Worm (Caenorhabditis elegans) whole organism, late embryonic: ENCODE measurements around the gene T19B10.2.

ENCODE experiments used
- C08G9.2 ChIP-seq: sonication (generic microtip); optimal IDR thresholded peaks from 2 replicates; lab custom pipeline; 2016; ENCODE audit warnings: mild to moderate bottlenecking, missing genetic modification characterization, moderate library complexity, missing compliant biosample characterization
- ceh-14 ChIP-seq: sonication (generic microtip); optimal IDR thresholded peaks from 2 replicates; lab custom pipeline; 2016; ENCODE audit warnings: missing genotype, missing genetic modification characterization, missing compliant biosample characterization
- ceh-18 ChIP-seq: sonication (generic microtip); optimal IDR thresholded peaks from 2 replicates; lab custom pipeline; 2016; ENCODE audit warnings: missing genetic modification characterization, missing compliant biosample characterization
- ceh-2 ChIP-seq: sonication (generic microtip); optimal IDR thresholded peaks from 2 replicates; lab custom pipeline; 2016; ENCODE audit warnings: missing genotype, missing genetic modification characterization, missing compliant biosample characterization
- ceh-24 ChIP-seq: sonication (generic microtip); optimal IDR thresholded peaks from 2 replicates; lab custom pipeline; 2016; ENCODE audit warnings: mild to moderate bottlenecking, missing genetic modification characterization, missing compliant biosample characterization
- ceh-31 ChIP-seq: sonication (generic microtip); optimal IDR thresholded peaks from 2 replicates; lab custom pipeline; 2016; ENCODE audit warnings: missing genetic modification characterization, missing compliant biosample characterization
- ceh-34 ChIP-seq: sonication (generic microtip); optimal IDR thresholded peaks from 2 replicates; lab custom pipeline; 2016; ENCODE audit warnings: mild to moderate bottlenecking, missing genetic modification characterization, missing compliant biosample characterization
- ceh-45 ChIP-seq: fragments of 200-800 bp; sonication (Bioruptor generic); IDR thresholded peaks from 2 replicates; pipeline ENCODE4 v1.3.6; 2022; ENCODE audit warnings: missing genetic modification reagents, missing genetic modification characterization, missing compliant biosample characterization
- ceh-48 ChIP-seq: sonication (generic microtip); optimal IDR thresholded peaks from 2 replicates; lab custom pipeline; 2016; ENCODE audit warnings: missing genetic modification characterization, inconsistent platforms, missing compliant biosample characterization
- che-1 ChIP-seq: sonication (generic microtip); optimal IDR thresholded peaks from 2 replicates; lab custom pipeline; 2016; ENCODE audit warnings: mild to moderate bottlenecking, missing genetic modification characterization, missing compliant biosample characterization
- elt-2 ChIP-seq: sonication (generic microtip); optimal IDR thresholded peaks from 2 replicates; lab custom pipeline; 2016; ENCODE audit warnings: missing genetic modification reagents, missing genetic modification characterization, missing compliant biosample characterization
- elt-4 ChIP-seq: sonication (generic microtip); optimal IDR thresholded peaks from 2 replicates; lab custom pipeline; 2016; ENCODE audit warnings: missing genetic modification characterization, missing compliant biosample characterization
- ets-4 ChIP-seq: sonication (generic microtip); optimal IDR thresholded peaks from 2 replicates; lab custom pipeline; 2016; ENCODE audit warnings: missing genetic modification characterization, missing compliant biosample characterization
- fkh-10 ChIP-seq: fragments of 150-350 bp; optimal IDR thresholded peaks from 2 replicates; lab custom pipeline; 2014; ENCODE audit warnings: missing biosample characterization, missing genetic modification reagents, missing genetic modification characterization
- fkh-6 ChIP-seq: sonication (generic microtip); optimal IDR thresholded peaks from 2 replicates; lab custom pipeline; 2016; ENCODE audit warnings: missing genetic modification characterization, missing compliant biosample characterization
- gmeb-2 ChIP-seq: sonication (generic microtip); optimal IDR thresholded peaks from 2 replicates; lab custom pipeline; 2016; ENCODE audit warnings: missing genetic modification characterization, inconsistent platforms, missing compliant biosample characterization
- hlh-13 ChIP-seq: fragments of 200-800 bp; sonication (Bioruptor generic); optimal IDR thresholded peaks from 2 replicates; lab custom pipeline; 2018; ENCODE audit warnings: mild to moderate bottlenecking, missing genetic modification characterization, missing compliant biosample characterization
- hlh-6 ChIP-seq: sonication (generic microtip); optimal IDR thresholded peaks from 2 replicates; lab custom pipeline; 2016; ENCODE audit warnings: missing genotype, missing genetic modification characterization, missing compliant biosample characterization
- hlh-8 ChIP-seq: sonication (generic microtip); optimal IDR thresholded peaks from 2 replicates; lab custom pipeline; 2016; ENCODE audit warnings: missing genotype, missing genetic modification characterization, missing compliant biosample characterization
- lim-6 ChIP-seq: sonication (generic microtip); optimal IDR thresholded peaks from 2 replicates; lab custom pipeline; 2016; ENCODE audit warnings: missing genetic modification characterization, missing compliant biosample characterization
- madf-2 ChIP-seq: sonication (generic microtip); optimal IDR thresholded peaks from 2 replicates; lab custom pipeline; 2017; ENCODE audit warnings: missing genetic modification characterization, missing compliant biosample characterization
- mec-3 ChIP-seq: sonication (generic microtip); optimal IDR thresholded peaks from 2 replicates; lab custom pipeline; 2016; ENCODE audit warnings: borderline replicate concordance, missing genetic modification characterization, missing compliant biosample characterization
- nfya-1 ChIP-seq: sonication (generic microtip); optimal IDR thresholded peaks from 2 replicates; lab custom pipeline; 2017; ENCODE audit warnings: missing genetic modification characterization, mild to moderate bottlenecking, missing compliant biosample characterization, antibody characterized with exemption, moderate library complexity
- nhr-232 ChIP-seq: sonication (generic microtip); optimal IDR thresholded peaks from 2 replicates; lab custom pipeline; 2016; ENCODE audit warnings: missing genetic modification characterization, missing compliant biosample characterization
- odd-2 ChIP-seq: sonication (generic microtip); optimal IDR thresholded peaks from 2 replicates; lab custom pipeline; 2017; ENCODE audit warnings: antibody characterized with exemption, mild to moderate bottlenecking, missing genetic modification characterization, missing compliant biosample characterization
- pag-3 ChIP-seq: sonication (generic microtip); optimal IDR thresholded peaks from 2 replicates; lab custom pipeline; 2016; ENCODE audit warnings: missing compliant biosample characterization, missing genetic modification characterization, borderline replicate concordance
- pat-9 ChIP-seq: fragments of 200-800 bp; sonication (Bioruptor generic); optimal IDR thresholded peaks from 2 replicates; lab custom pipeline; 2018; ENCODE audit warnings: mild to moderate bottlenecking, missing genetic modification characterization, moderate library complexity, missing compliant biosample characterization
- pax-1 ChIP-seq: fragments of 150-350 bp; optimal IDR thresholded peaks from 2 replicates; lab custom pipeline; 2014; ENCODE audit warnings: missing biosample characterization, missing genetic modification characterization
- pros-1 ChIP-seq: fragments of 150-350 bp; optimal IDR thresholded peaks from 2 replicates; lab custom pipeline; 2014; ENCODE audit warnings: missing biosample characterization, missing genetic modification reagents, missing genetic modification characterization
- ref-2 ChIP-seq: sonication (generic microtip); optimal IDR thresholded peaks from 2 replicates; lab custom pipeline; 2016; ENCODE audit warnings: missing genetic modification characterization, missing compliant biosample characterization
- rnt-1 ChIP-seq: sonication (generic microtip); optimal IDR thresholded peaks from 2 replicates; lab custom pipeline; 2016; ENCODE audit warnings: missing genetic modification characterization, missing compliant biosample characterization
- sdc-2 ChIP-seq: sonication (generic microtip); optimal IDR thresholded peaks from 2 replicates; lab custom pipeline; 2016; ENCODE audit warnings: missing genotype, missing genetic modification characterization, missing compliant biosample characterization
- sox-2 ChIP-seq: fragments of 200-800 bp; sonication (Bioruptor generic); IDR thresholded peaks from 2 replicates; pipeline ENCODE4 v1.3.6; 2022; ENCODE audit warnings: missing genetic modification reagents, missing genetic modification characterization, missing compliant biosample characterization
- sox-4 ChIP-seq: sonication (generic microtip); optimal IDR thresholded peaks from 2 replicates; lab custom pipeline; 2017; ENCODE audit warnings: mild to moderate bottlenecking, missing genetic modification characterization, inconsistent platforms, missing compliant biosample characterization
- syd-9 ChIP-seq: sonication (generic microtip); optimal IDR thresholded peaks from 2 replicates; lab custom pipeline; 2016; ENCODE audit warnings: mild to moderate bottlenecking, missing genetic modification characterization, moderate library complexity, missing compliant biosample characterization
- ttx-3 ChIP-seq: sonication (generic microtip); optimal IDR thresholded peaks from 2 replicates; lab custom pipeline; 2016; ENCODE audit warnings: missing genetic modification reagents, missing genetic modification characterization, missing compliant biosample characterization
- unc-3 ChIP-seq, 2 experiments: fragments of 200-800 bp in 1 of 2; sonication (Bioruptor generic) in 1 of 2; sonication (generic microtip) in 1 of 2; conservative IDR thresholded peaks in 1 of 2; optimal IDR thresholded peaks in 1 of 2; 2 replicates each; pipeline versions ENCODE4 v1.3.6 to Lab custom; 2016 to 2022; ENCODE audit warnings: missing compliant biosample characterization in 2 of 2, missing genetic modification characterization in 2 of 2, missing genetic modification reagents in 1 of 2
- unc-42 ChIP-seq: sonication (generic microtip); optimal IDR thresholded peaks from 2 replicates; lab custom pipeline; 2016; ENCODE audit warnings: missing genotype, missing genetic modification characterization, missing compliant biosample characterization
- unc-86 ChIP-seq: sonication (generic microtip); optimal IDR thresholded peaks from 2 replicates; lab custom pipeline; 2016; ENCODE audit warnings: missing genetic modification characterization, missing compliant biosample characterization
- zip-5 ChIP-seq: sonication (generic microtip); optimal IDR thresholded peaks from 2 replicates; lab custom pipeline; 2016; ENCODE audit warnings: missing genetic modification characterization, missing compliant biosample characterization
- ztf-16 ChIP-seq: sonication (generic microtip); optimal IDR thresholded peaks from 2 replicates; lab custom pipeline; 2017; ENCODE audit warnings: missing genetic modification characterization, missing compliant biosample characterization

The T19B10.2 gene

DNA sequence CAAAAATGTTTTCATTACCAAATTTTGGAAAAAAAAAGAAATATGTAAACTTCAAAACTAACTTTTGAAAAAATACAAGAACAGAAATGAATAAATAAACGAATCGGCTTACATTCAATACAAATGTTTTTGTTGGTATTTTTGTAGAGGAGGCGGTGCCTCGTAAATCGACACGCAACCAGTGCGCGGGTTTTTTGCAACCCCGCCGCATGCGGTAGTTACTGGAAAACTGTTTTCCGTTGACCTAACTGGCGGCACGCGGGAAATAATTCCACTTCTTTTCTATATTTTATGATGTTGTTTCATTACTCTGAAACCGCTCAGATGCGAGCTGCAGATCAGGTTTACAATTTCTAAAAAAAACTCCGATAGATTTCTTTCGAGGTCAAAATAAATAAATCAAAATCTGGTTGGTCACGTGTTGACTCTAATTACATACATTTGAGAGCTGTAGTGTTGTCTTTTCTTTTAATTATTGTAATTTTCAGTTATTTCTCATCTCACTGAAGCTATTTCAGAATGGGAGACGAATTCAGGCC is 18.2 kb downstream of the T19B10.2 start, which contains the start of the genes dvc-1 and ima-1 (continued):
- TF ChIP-seq pat-9 (tag; lab: Kevin White, UChicago) (peak; percentile 71), ceh-45 (GFP tag; lab: Robert Waterston, UW) (0 out of 2 replicates have a peak, but pooled peaks have one; percentile 51), nhr-232 (tag; lab: Kevin White, UChicago) (peak; percentile 66), zip-5 (tag; lab: Kevin White, UChicago) (peak; percentile 68), ceh-34 (tag; lab: Kevin White, UChicago) (peak; percentile 87), lim-6 (tag; lab: Kevin White, UChicago) (peak; percentile 42), ref-2 (tag; lab: Kevin White, UChicago) (peak; percentile 65), C08G9.2 (tag; lab: Kevin White, UChicago) (peak; percentile 69), ceh-2 (tag; lab: Kevin White, UChicago) (peak; percentile 79), mec-3 (tag; lab: Kevin White, UChicago) (no peak), madf-2 (tag; lab: Kevin White, UChicago) (peak; percentile 38), unc-42 (tag; lab: Kevin White, UChicago) (peak; percentile 28), che-1 (tag; lab: Kevin White, UChicago) (peak; percentile 59), fkh-10 (no peak), gmeb-2 (peak; percentile 63), ztf-16 (tag; lab: Kevin White, UChicago) (peak; percentile 82), ceh-24 (tag; lab: Kevin White, UChicago) (peak; percentile 26), ceh-18 (peak; percentile 24), sox-4 (tag; lab: Kevin White, UChicago) (peak; percentile 65), ceh-48 (tag; lab: Kevin White, UChicago) (peak; percentile 27), nfya-1 (tag; lab: Kevin White, UChicago) (peak; percentile 75), fkh-6 (peak; percentile 79), hlh-6 (peak; percentile 81), pax-1 (tag; lab: Kevin White, UChicago) (peak; percentile 25), sox-2 (GFP tag; lab: Robert Waterston, UW) (peak; percentile 46), pros-1 (no peak), syd-9 (tag; lab: Kevin White, UChicago) (peak; percentile 74), unc-3 (GFP tag; conservative IDR thresholded peaks at IDR 0.05; lab: Robert Waterston, UW) (peak; percentile 55; the same call in 1 of the 2 replicates), unc-3 (tag; optimal IDR thresholded peaks at IDR 0.05; lab: Kevin White, UChicago) (peak; percentile 68), ets-4 (tag; lab: Kevin White, UChicago) (peak; percentile 23), elt-2 (peak; percentile 90), elt-4 (tag; lab: Kevin White, UChicago) (no peak), hlh-8 (tag; lab: Kevin White, UChicago) (peak; percentile 48), odd-2 (tag; lab: Kevin White, UChicago) (peak; percentile 70), sdc-2 (tag; lab: Kevin White, UChicago) (peak; percentile 53)
- TF ChIP-seq, all 69 proteins: peak for 53

DNA sequence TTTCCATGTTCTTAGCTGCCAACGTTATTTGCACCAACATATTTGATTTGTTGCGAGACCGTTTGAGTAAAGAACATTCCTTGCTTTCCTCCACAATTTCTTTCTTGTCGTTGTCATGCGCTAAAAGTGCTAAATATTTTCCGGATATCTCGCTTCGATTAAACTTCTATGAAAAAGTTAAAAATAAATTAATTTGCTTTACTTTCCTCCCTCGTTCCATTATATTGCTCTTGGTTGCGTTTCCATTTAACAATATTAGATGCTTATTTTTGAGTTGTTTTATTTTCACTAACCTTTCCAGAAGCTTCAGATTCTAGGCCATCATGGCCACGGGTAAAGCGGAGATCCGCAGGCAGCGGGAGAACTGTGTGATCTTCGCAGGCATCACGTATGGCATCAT is 20.5 kb downstream of the T19B10.2 start, which contains the start of gene pgap-1:
TSS of gene pgap-1 (plus strand) at position 301 of the 400 bp plus-strand sequence.
- TF ChIP-seq ceh-24 (tag; lab: Kevin White, UChicago) (no peak), ttx-3 (tag; lab: Kevin White, UChicago) (no peak), ceh-31 (tag; lab: Kevin White, UChicago) (no peak)

DNA sequence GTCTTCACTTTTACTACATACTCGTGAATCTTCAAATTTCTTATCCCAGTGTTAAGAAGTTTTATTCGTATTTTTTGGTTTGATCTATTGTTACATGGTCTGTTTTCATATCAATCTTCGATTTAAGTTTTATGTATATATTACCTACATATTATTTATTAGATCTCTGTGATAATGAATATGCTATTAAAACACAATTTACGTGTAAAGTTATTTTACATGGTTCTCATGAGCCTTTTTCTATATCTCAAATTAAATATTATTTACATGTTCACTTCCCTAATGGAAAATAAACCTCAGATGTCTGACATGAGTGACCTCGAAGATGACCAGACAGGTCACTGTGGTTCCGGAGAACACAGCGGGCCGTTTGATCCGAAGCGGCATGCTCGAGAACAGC is 23.4 kb downstream of the T19B10.2 start, which contains the start of gene mxl-1:
TSS of gene mxl-1 (plus strand) at position 301 of the 400 bp plus-strand sequence.
- TF ChIP-seq unc-86 (tag; lab: Kevin White, UChicago) (no peak), ceh-14 (tag; lab: Kevin White, UChicago) (no peak), pag-3 (tag; lab: Kevin White, UChicago) (no peak), rnt-1 (tag; lab: Kevin White, UChicago) (no peak), sdc-2 (tag; lab: Kevin White, UChicago) (no peak), hlh-13 (GFP tag; lab: Kevin White, UChicago) (no peak)
